Fruit fly (Drosophila melanogaster) whole organism, embryonic: Measurements from ENCODE around the gene ebd1.
A peak's percentile ranks its signal among the peaks of the same experiment; 100 is the strongest.

Source experiments
- C15 ChIP-seq: fragments of 200-800 bp; sonication (Bioruptor generic); IDR thresholded peaks from 3 replicates; pipeline ENCODE4 v1.3.6; 2022; ENCODE audit warnings: missing biosample characterization, missing genetic modification characterization
- CG10543 ChIP-seq: fragments of 200-800 bp; sonication (Bioruptor generic); optimal IDR thresholded peaks from 3 replicates; lab custom pipeline; 2017; ENCODE audit warnings: missing biosample characterization, mild to moderate bottlenecking, missing genetic modification characterization, moderate library complexity
- CG11456 ChIP-seq: fragments of 200-800 bp; sonication (Bioruptor generic); IDR thresholded peaks from 3 replicates; pipeline ENCODE4 v1.3.6; 2022; ENCODE audit warnings: missing biosample characterization, missing genetic modification characterization
- CG12391 ChIP-seq: fragments of 200-800 bp; sonication (Bioruptor generic); optimal IDR thresholded peaks from 3 replicates; lab custom pipeline; 2018; ENCODE audit warnings: missing biosample characterization, mild to moderate bottlenecking, missing genetic modification characterization, moderate library complexity
- CG13287 ChIP-seq: fragments of 200-800 bp; sonication (Bioruptor generic); IDR thresholded peaks from 2 replicates; pipeline ENCODE4 v1.3.6; 2022; ENCODE audit warnings: missing biosample characterization, missing genetic modification characterization; ENCODE audit not compliant: partially characterized antibody
- CG14014 ChIP-seq: fragments of 200-800 bp; sonication (Bioruptor generic); IDR thresholded peaks from 2 replicates; pipeline ENCODE4 v1.3.6; 2022; ENCODE audit warnings: missing biosample characterization, missing genetic modification characterization
- CG1603 ChIP-seq: fragments of 200-800 bp; sonication (Bioruptor generic); optimal IDR thresholded peaks from 2 replicates; lab custom pipeline; 2019; ENCODE audit warnings: missing biosample characterization, mild to moderate bottlenecking, missing genetic modification characterization, moderate library complexity
- CG18011 ChIP-seq: fragments of 200-800 bp; sonication (Bioruptor generic); optimal IDR thresholded peaks from 2 replicates; lab custom pipeline; 2017; ENCODE audit warnings: missing biosample characterization, missing genetic modification characterization, mild to moderate bottlenecking, moderate library complexity, missing genotype
- CG2129 ChIP-seq: fragments of 200-800 bp; sonication (Bioruptor generic); IDR thresholded peaks from 2 replicates; pipeline ENCODE4 v1.3.6; 2022; ENCODE audit warnings: missing biosample characterization, missing genetic modification characterization; ENCODE audit not compliant: partially characterized antibody
- CG2875 ChIP-seq: fragments of 200-800 bp; sonication (Bioruptor generic); optimal IDR thresholded peaks from 2 replicates; lab custom pipeline; 2017; ENCODE audit warnings: missing biosample characterization, mild to moderate bottlenecking, missing genetic modification characterization, missing genetic modification reagents
- CG2889 ChIP-seq: fragments of 200-800 bp; sonication (Bioruptor generic); IDR thresholded peaks from 3 replicates; pipeline ENCODE4 v1.3.6; 2022; ENCODE audit warnings: missing biosample characterization, missing genetic modification characterization
- CG3281 ChIP-seq: fragments of 200-800 bp; sonication (Bioruptor generic); optimal IDR thresholded peaks from 3 replicates; lab custom pipeline; 2017; ENCODE audit warnings: missing biosample characterization, mild to moderate bottlenecking, missing genetic modification characterization
- CG4360 ChIP-seq: fragments of 200-800 bp; sonication (Bioruptor generic); IDR thresholded peaks from 2 replicates; pipeline ENCODE4 v1.3.6; 2022; ENCODE audit warnings: missing biosample characterization, missing genetic modification characterization
- CG4707 ChIP-seq: fragments of 200-800 bp; sonication (Bioruptor generic); optimal IDR thresholded peaks from 2 replicates; lab custom pipeline; 2018; ENCODE audit warnings: missing biosample characterization, mild to moderate bottlenecking, missing genetic modification characterization, moderate library complexity
- CG8388 ChIP-seq: fragments of 200-800 bp; sonication (Bioruptor generic); optimal IDR thresholded peaks from 2 replicates; lab custom pipeline; 2019; ENCODE audit warnings: missing biosample characterization, mild to moderate bottlenecking, missing genetic modification characterization, moderate library complexity
- CG8944 ChIP-seq: fragments of 200-800 bp; sonication (Bioruptor generic); optimal IDR thresholded peaks from 3 replicates; lab custom pipeline; 2016; ENCODE audit warnings: missing biosample characterization, missing genetic modification characterization
- CoRest ChIP-seq: fragments of 200-800 bp; sonication (Bioruptor generic); optimal IDR thresholded peaks from 3 replicates; lab custom pipeline; 2018; ENCODE audit warnings: missing biosample characterization, mild to moderate bottlenecking, missing genetic modification characterization, moderate library complexity
- D19B ChIP-seq: fragments of 200-800 bp; sonication (Bioruptor generic); optimal IDR thresholded peaks from 2 replicates; lab custom pipeline; 2017; ENCODE audit warnings: missing biosample characterization, mild to moderate bottlenecking, missing genetic modification characterization
- Hr39 ChIP-seq: fragments of >200 bp; optimal IDR thresholded peaks from 2 replicates; lab custom pipeline; 2017
- Lhr ChIP-seq: fragments of 200-800 bp; sonication (Bioruptor generic); optimal IDR thresholded peaks from 3 replicates; lab custom pipeline; 2017; ENCODE audit warnings: mild to moderate bottlenecking, missing biosample characterization, missing genetic modification reagents, missing genetic modification characterization
- Meics ChIP-seq: fragments of 200-800 bp; sonication (Bioruptor generic); optimal IDR thresholded peaks from 2 replicates; lab custom pipeline; 2017; ENCODE audit warnings: missing biosample characterization, mild to moderate bottlenecking, missing genetic modification characterization
- NC2α ChIP-seq: fragments of 200-800 bp; sonication (Bioruptor generic); optimal IDR thresholded peaks from 2 replicates; lab custom pipeline; 2016; ENCODE audit warnings: missing biosample characterization, missing genetic modification characterization
- Scr ChIP-seq: fragments of 200-800 bp; sonication (Bioruptor generic); IDR thresholded peaks from 2 replicates; pipeline ENCODE4 v1.3.6; 2022; ENCODE audit warnings: missing biosample characterization, missing genetic modification characterization; ENCODE audit not compliant: partially characterized antibody
- Sox102F ChIP-seq: fragments of 200-800 bp; sonication (Bioruptor generic); optimal IDR thresholded peaks from 2 replicates; lab custom pipeline; 2018; ENCODE audit warnings: missing biosample characterization, mild to moderate bottlenecking, missing genetic modification characterization, moderate library complexity
- ab ChIP-seq: fragments of 200-800 bp; sonication (Bioruptor generic); optimal IDR thresholded peaks from 2 replicates; lab custom pipeline; 2016; ENCODE audit warnings: missing biosample characterization, missing genetic modification characterization
- abd-A ChIP-seq: fragments of 200-800 bp; sonication (Bioruptor generic); optimal IDR thresholded peaks from 3 replicates; lab custom pipeline; 2019; ENCODE audit warnings: missing biosample characterization, mild to moderate bottlenecking, missing genetic modification characterization, moderate library complexity
- ap ChIP-seq: fragments of 200-800 bp; sonication (Bioruptor generic); IDR thresholded peaks from 2 replicates; pipeline ENCODE4 v1.3.6; 2022; ENCODE audit warnings: missing biosample characterization, missing genetic modification characterization
- cas ChIP-seq: fragments of 200-800 bp; sonication (Bioruptor generic); IDR thresholded peaks from 2 replicates; pipeline ENCODE4 v1.3.6; 2022; ENCODE audit warnings: missing biosample characterization, missing genetic modification characterization
- chinmo ChIP-seq: fragments of 200-800 bp; sonication (Bioruptor generic); IDR thresholded peaks from 4 replicates; pipeline ENCODE4 v1.3.6; 2022; ENCODE audit warnings: missing biosample characterization, missing genetic modification characterization; ENCODE audit not compliant: partially characterized antibody
- dati ChIP-seq: fragments of 200-800 bp; sonication (Bioruptor generic); IDR thresholded peaks from 2 replicates; pipeline ENCODE4 v1.3.6; 2022; ENCODE audit warnings: missing biosample characterization, missing genetic modification characterization
- dm ChIP-seq: fragments of 200-800 bp; sonication (Bioruptor generic); optimal IDR thresholded peaks from 3 replicates; lab custom pipeline; 2016; ENCODE audit warnings: missing biosample characterization, missing genetic modification characterization
- eyg ChIP-seq: fragments of 200-800 bp; sonication (Bioruptor generic); optimal IDR thresholded peaks from 3 replicates; lab custom pipeline; 2016; ENCODE audit warnings: missing biosample characterization, missing genetic modification characterization
- fu2 ChIP-seq: fragments of 200-800 bp; sonication (Bioruptor generic); optimal IDR thresholded peaks from 2 replicates; lab custom pipeline; 2016; ENCODE audit warnings: missing biosample characterization, missing genetic modification characterization
- gro ChIP-seq: fragments of 200-800 bp; sonication (Bioruptor generic); optimal IDR thresholded peaks from 2 replicates; lab custom pipeline; 2016; ENCODE audit warnings: missing biosample characterization, missing genetic modification characterization
- ham ChIP-seq: fragments of 200-800 bp; sonication (Bioruptor generic); IDR thresholded peaks from 2 replicates; pipeline ENCODE4 v1.3.6; 2022; ENCODE audit warnings: missing biosample characterization, missing genetic modification characterization
- ken ChIP-seq: fragments of 200-800 bp; sonication (Bioruptor generic); IDR thresholded peaks from 3 replicates; pipeline ENCODE4 v1.3.6; 2022; ENCODE audit warnings: missing biosample characterization, missing genetic modification characterization
- lab ChIP-seq: fragments of 200-800 bp; sonication (Bioruptor generic); optimal IDR thresholded peaks from 3 replicates; lab custom pipeline; 2017; ENCODE audit warnings: missing biosample characterization, missing genetic modification characterization, mild to moderate bottlenecking, moderate library complexity, missing genetic modification reagents
- lmd ChIP-seq: fragments of 200-800 bp; sonication (Bioruptor generic); IDR thresholded peaks from 2 replicates; pipeline ENCODE4 v1.3.6; 2022; ENCODE audit warnings: missing biosample characterization, missing genetic modification characterization
- nmo ChIP-seq: fragments of 200-800 bp; sonication (Bioruptor generic); optimal IDR thresholded peaks from 2 replicates; lab custom pipeline; 2018; ENCODE audit warnings: missing biosample characterization, mild to moderate bottlenecking, missing genetic modification characterization, moderate library complexity
- odd ChIP-seq: fragments of 200-800 bp; sonication (Bioruptor generic); optimal IDR thresholded peaks from 2 replicates; lab custom pipeline; 2017; ENCODE audit warnings: missing biosample characterization, mild to moderate bottlenecking, missing genetic modification characterization
- prd ChIP-seq, 3 experiments: fragments of >200 bp in 2 of 3; fragments of 200-800 bp in 1 of 3; sonication (Bioruptor generic) in 1 of 3; optimal IDR thresholded peaks in 2 of 3; IDR thresholded peaks in 1 of 3; 2 replicates in 2 of 3; 3 replicates in 1 of 3; pipeline versions ENCODE4 v1.3.6 to Lab custom; 2017 to 2022; ENCODE audit warnings: missing biosample characterization in 1 of 3, missing genetic modification characterization in 1 of 3
- ranshi ChIP-seq: fragments of 200-800 bp; sonication (Bioruptor generic); IDR thresholded peaks from 2 replicates; pipeline ENCODE4 v1.3.6; 2022; ENCODE audit warnings: missing biosample characterization, missing genetic modification characterization
- sc ChIP-seq, 3 experiments: fragments of >200 bp in 2 of 3; fragments of 200-800 bp in 1 of 3; sonication (Bioruptor generic) in 1 of 3; optimal IDR thresholded peaks; 2 replicates in 2 of 3; 3 replicates in 1 of 3; lab custom pipeline; 2017; ENCODE audit warnings: mild to moderate bottlenecking in 1 of 3, missing biosample characterization in 1 of 3, missing genetic modification characterization in 1 of 3, missing genetic modification reagents in 1 of 3
- sens-2 ChIP-seq: fragments of 200-800 bp; sonication (Bioruptor generic); IDR thresholded peaks from 2 replicates; pipeline ENCODE4 v1.3.6; 2022; ENCODE audit warnings: missing biosample characterization, missing genetic modification characterization
- vvl ChIP-seq: fragments of 200-800 bp; sonication (Bioruptor generic); IDR thresholded peaks from 2 replicates; pipeline ENCODE4 v1.3.6; 2022; ENCODE audit warnings: missing biosample characterization, missing genetic modification characterization
- yki ChIP-seq: fragments of >200 bp; optimal IDR thresholded peaks from 3 replicates; lab custom pipeline; 2018
- zfh1 ChIP-seq: fragments of 200-800 bp; sonication (Bioruptor generic); IDR thresholded peaks from 3 replicates; pipeline ENCODE4 v1.3.6; 2022; ENCODE audit warnings: missing biosample characterization, missing genetic modification characterization
- zfh2 ChIP-seq: fragments of 200-800 bp; sonication (Bioruptor generic); optimal IDR thresholded peaks from 2 replicates; lab custom pipeline; 2016; ENCODE audit warnings: missing biosample characterization, missing genetic modification characterization

The ebd1 gene

DNA sequence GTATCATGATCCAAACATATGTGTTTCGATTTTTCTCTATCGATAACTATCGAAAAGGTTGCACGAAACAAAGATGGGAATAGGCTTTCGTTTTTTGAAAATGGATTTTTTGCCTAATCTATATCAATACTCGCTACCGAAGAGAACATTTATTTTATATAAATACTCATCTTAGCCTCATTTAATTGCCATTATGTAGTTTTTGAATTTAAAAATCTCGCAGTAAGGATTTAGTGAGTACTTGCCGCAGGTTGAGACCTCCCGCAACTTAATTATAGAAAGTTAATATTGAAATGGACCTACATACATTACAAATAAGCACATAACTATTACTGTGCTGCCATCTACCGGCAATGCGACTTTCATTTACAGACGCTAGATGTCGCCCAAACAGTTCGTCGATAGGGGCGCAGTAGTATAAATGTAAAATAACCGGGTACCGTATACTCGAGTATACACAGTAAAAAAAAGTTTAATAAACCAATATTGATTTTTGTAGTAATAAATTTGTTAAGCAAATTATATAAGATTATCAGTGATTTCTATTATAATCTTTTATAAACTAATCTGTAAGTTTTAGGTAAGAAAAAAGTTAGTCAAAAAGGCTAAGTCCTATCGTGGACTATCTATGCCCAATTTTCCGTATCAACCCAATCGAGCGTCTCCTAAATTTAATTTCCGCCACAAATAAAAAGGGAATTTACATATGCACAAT is 26.6 kb upstream of the ebd1 start, which contains the start of gene CG13896:
TSS of gene CG13896 (minus strand) at position 12 of the 715 bp plus-strand sequence.
- TF ChIP-seq eyg (GFP tag; lab: Kevin White, UChicago) (peak; percentile 57), lmd (peak; percentile 86), ap (peak; percentile 39; the same call in 1 of the 2 replicates), CG8388 (GFP tag; lab: Kevin White, UChicago) (peak; percentile 75), ranshi (GFP tag; lab: Robert Waterston, UW) (peak; percentile 85), CG13287 (GFP tag; lab: Robert Waterston, UW) (peak; percentile 73), nmo (GFP tag; lab: Kevin White, UChicago) (peak; percentile 80), chinmo (GFP tag; lab: Robert Waterston, UW) (no peak), CG12391 (tag; lab: Kevin White, UChicago) (peak; percentile 82), dm (GFP tag; lab: Kevin White, UChicago) (peak; percentile 74), CoRest (tag; lab: Kevin White, UChicago) (peak; percentile 84), sc (optimal IDR thresholded peaks at IDR 0.05; lab: Kevin White, UChicago) (no peak), sc (GFP tag; optimal IDR thresholded peaks at IDR 0.05; lab: Kevin White, UChicago) (peak; percentile 45), ab (GFP tag; lab: Kevin White, UChicago) (peak; percentile 88), CG11456 (GFP tag; lab: Robert Waterston, UW) (peak; percentile 98), CG14014 (peak; percentile 76), CG4360 (no peak), Hr39 (lab: Kevin White, UChicago) (no peak), CG3281 (GFP tag; lab: Kevin White, UChicago) (peak; percentile 75), C15 (no peak), Lhr (GFP tag; lab: Kevin White, UChicago) (peak; percentile 96), sens-2 (GFP tag; lab: Robert Waterston, UW) (peak; percentile 47; the same call in 1 of the 2 replicates), vvl (GFP tag; lab: Robert Waterston, UW) (peak; percentile 91), yki (no peak), odd (peak; percentile 62), zfh1 (GFP tag; lab: Robert Waterston, UW) (peak; percentile 91), D19B (GFP tag; lab: Kevin White, UChicago) (peak; percentile 42), ken (peak; percentile 90), CG1603 (tag; lab: Kevin White, UChicago) (peak; percentile 91), fu2 (GFP tag; lab: Kevin White, UChicago) (peak; percentile 78), gro (peak; percentile 84), Meics (GFP tag; lab: Kevin White, UChicago) (peak; percentile 88), CG2889 (GFP tag; lab: Robert Waterston, UW) (peak; percentile 77), Sox102F (GFP tag; lab: Kevin White, UChicago) (peak; percentile 87), CG8944 (GFP tag; lab: Kevin White, UChicago) (peak; percentile 91), CG18011 (GFP tag; lab: Kevin White, UChicago) (peak; percentile 44), CG2875 (GFP tag; lab: Kevin White, UChicago) (peak; percentile 71), lab (GFP tag; lab: Kevin White, UChicago) (peak; percentile 90), Scr (GFP tag; lab: Robert Waterston, UW) (peak; percentile 79), zfh2 (GFP tag; lab: Kevin White, UChicago) (peak; percentile 76), CG10543 (peak; percentile 41), CG4707 (peak; percentile 14), prd (optimal IDR thresholded peaks at IDR 0.05; lab: Kevin White, UChicago) (no peak), prd (GFP tag; IDR thresholded peaks at IDR 0.05; lab: Robert Waterston, UW) (peak; percentile 86), ham (GFP tag; lab: Robert Waterston, UW) (0 out of 2 replicates have a peak, but pooled peaks have one; percentile 44), cas (GFP tag; lab: Robert Waterston, UW) (peak; percentile 40), dati (GFP tag; lab: Robert Waterston, UW) (peak; percentile 68), CG2129 (peak; percentile 60), abd-A (tag; lab: Kevin White, UChicago) (peak; percentile 67), NC2α (GFP tag; lab: Kevin White, UChicago) (peak; percentile 77)
